Worm (Caenorhabditis elegans): Measurements from ENCODE around the gene C29A12.1.
A peak's percentile ranks its signal among the peaks of the same experiment; 100 is the strongest.

DNA sequence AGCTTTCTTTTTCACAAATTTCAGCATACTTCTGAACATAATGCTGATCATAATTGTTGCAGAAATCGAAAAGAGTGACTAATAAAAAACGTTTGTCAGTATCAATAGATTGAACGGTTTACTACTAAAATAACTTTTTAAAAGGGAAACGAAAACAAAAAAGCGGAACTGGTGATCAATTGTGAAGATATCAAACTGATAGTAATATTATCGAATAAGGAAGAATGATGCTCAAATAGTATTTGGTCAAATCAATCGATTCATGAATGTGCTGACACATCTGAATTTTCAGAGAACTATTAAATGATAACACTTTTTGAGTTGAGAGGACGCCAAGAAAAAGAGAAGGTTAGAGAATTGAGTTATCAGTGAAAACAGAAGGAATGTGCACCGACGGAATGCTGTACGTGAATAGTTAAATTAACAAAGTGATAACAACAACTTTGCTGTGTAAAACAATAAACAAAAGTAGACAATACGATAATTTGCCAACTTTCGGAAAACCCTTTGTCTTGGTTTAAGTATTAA is 36.7 kb downstream of the C29A12.1 start, which contains the start of gene D1054.5:
- TF ChIP-seq nhr-25 (tag; optimal IDR thresholded peaks at IDR 0.05): no peak
- TF ChIP-seq fos-1 (tag; optimal IDR thresholded peaks at IDR 0.05): peak; percentile 92
- TF ChIP-seq elt-1 (tag; optimal IDR thresholded peaks at IDR 0.05): no peak
- no peak for TF ChIP-seq egl-27 (tag; optimal IDR thresholded peaks at IDR 0.05)
- TF ChIP-seq nhr-77 (tag; optimal IDR thresholded peaks at IDR 0.05): no peak
- TF ChIP-seq unc-62 (GFP tag; optimal IDR thresholded peaks at IDR 0.05): no peak
- no peak for TF ChIP-seq snpc-4 (tag; optimal IDR thresholded peaks at IDR 0.05)
- TF ChIP-seq ama-1 (optimal IDR thresholded peaks at IDR 0.05): no peak
- TF ChIP-seq zag-1 (tag; optimal IDR thresholded peaks at IDR 0.05): no peak
